Fruit fly (Drosophila melanogaster) whole organism, pupa: ENCODE measurements around the gene Cdc7.

Source experiments
- CG10348 ChIP-seq: fragments of 200-800 bp; sonication (Bioruptor generic); IDR thresholded peaks from 2 replicates; pipeline ENCODE4 v1.3.6; 2022; ENCODE audit warnings: missing biosample characterization, missing genetic modification characterization
- CG14655 ChIP-seq: fragments of 200-800 bp; sonication (Bioruptor generic); optimal IDR thresholded peaks from 3 replicates; lab custom pipeline; 2017; ENCODE audit warnings: mild to moderate bottlenecking, missing biosample characterization, missing genetic modification reagents, missing genetic modification characterization
- CG15710 ChIP-seq: fragments of 200-800 bp; sonication (Bioruptor generic); optimal IDR thresholded peaks from 2 replicates; lab custom pipeline; 2018; ENCODE audit warnings: missing biosample characterization, mild to moderate bottlenecking, missing genetic modification characterization, moderate library complexity
- CG17806 ChIP-seq: fragments of 200-800 bp; sonication (Bioruptor generic); optimal IDR thresholded peaks from 2 replicates; lab custom pipeline; 2018; ENCODE audit warnings: missing biosample characterization, mild to moderate bottlenecking, missing genetic modification characterization, moderate library complexity
- CG34367 ChIP-seq: fragments of 200-800 bp; sonication (Bioruptor generic); optimal IDR thresholded peaks from 2 replicates; lab custom pipeline; 2018; ENCODE audit warnings: missing biosample characterization, mild to moderate bottlenecking, missing genetic modification characterization
- D1 ChIP-seq: fragments of 200-800 bp; sonication (Bioruptor generic); optimal IDR thresholded peaks from 2 replicates; lab custom pipeline; 2018; ENCODE audit warnings: missing biosample characterization, mild to moderate bottlenecking, missing genetic modification characterization, moderate library complexity
- EcR ChIP-seq: fragments of 200-800 bp; sonication (Bioruptor generic); optimal IDR thresholded peaks from 3 replicates; lab custom pipeline; 2019; ENCODE audit warnings: missing biosample characterization, missing genetic modification characterization, mild to moderate bottlenecking, moderate library complexity, missing genetic modification reagents
- Ets98B ChIP-seq: fragments of 200-800 bp; sonication (Bioruptor generic); IDR thresholded peaks from 2 replicates; pipeline ENCODE4 v1.3.6; 2022; ENCODE audit warnings: missing biosample characterization, missing genetic modification characterization
- fd96Ca ChIP-seq: fragments of 200-800 bp; sonication (Bioruptor generic); IDR thresholded peaks from 3 replicates; pipeline ENCODE4 v1.3.6; 2022; ENCODE audit warnings: missing biosample characterization, missing genetic modification characterization
- rn ChIP-seq: fragments of 200-800 bp; sonication (Bioruptor generic); IDR thresholded peaks from 2 replicates; pipeline ENCODE4 v1.3.6; 2022; ENCODE audit warnings: missing biosample characterization, missing genetic modification characterization

DNA sequence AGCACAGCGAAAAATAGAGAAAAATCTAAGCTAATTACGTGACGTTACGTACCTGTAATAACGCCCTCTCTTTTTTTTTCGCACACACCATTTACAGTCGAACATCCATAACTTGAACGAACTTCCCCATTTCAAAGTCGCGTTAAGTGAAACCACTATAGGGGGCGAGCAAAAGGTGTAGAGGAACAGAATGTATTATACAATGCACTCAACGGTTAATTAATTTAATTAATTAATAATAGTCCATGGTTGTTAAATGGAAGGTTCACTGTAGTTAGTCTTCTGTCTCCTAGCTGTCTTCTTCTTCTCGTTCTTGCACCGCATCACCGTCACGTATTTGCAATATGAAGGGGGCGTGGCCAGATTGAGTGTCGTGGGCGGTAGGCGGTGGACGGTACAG lies 12.7 kb upstream of the Cdc7 start:
- TF ChIP-seq EcR (GFP tag; lab: Kevin White, UChicago) (no peak), CG17806 (tag; lab: Kevin White, UChicago) (peak; percentile 8), D1 (tag; lab: Kevin White, UChicago) (no peak), CG14655 (peak; percentile 57), rn (GFP tag; lab: Robert Waterston, UW) (no peak), CG34367 (tag; lab: Kevin White, UChicago) (no peak), CG10348 (no peak), CG15710 (tag; lab: Kevin White, UChicago) (peak; percentile 3), fd96Ca (peak; percentile 81), Ets98B (GFP tag; lab: Robert Waterston, UW) (peak; percentile 50; the same call in 1 of the 2 replicates)
